Fruit fly (Drosophila melanogaster): ENCODE measurements around the gene CG8360.

The CG8360 gene

dm6 chr2L:8229628-8230027, 16.9 kb downstream of the CG8360 start (continued):
- TF ChIP-seq crol (GFP tag; IDR thresholded peaks at IDR 0.05), result no peak
- TF ChIP-seq Oli (tag; optimal IDR thresholded peaks at IDR 0.05), result peak; percentile 31
- no peak for TF ChIP-seq mirr (GFP tag; optimal IDR thresholded peaks at IDR 0.05)
- TF ChIP-seq CG18476 (GFP tag; optimal IDR thresholded peaks at IDR 0.05), result no peak
- no peak for TF ChIP-seq CG3407 (GFP tag; optimal IDR thresholded peaks at IDR 0.05)
- TF ChIP-seq Atf3 (GFP tag; optimal IDR thresholded peaks at IDR 0.05), result no peak
- no peak for TF ChIP-seq sc (optimal IDR thresholded peaks at IDR 0.05)
- TF ChIP-seq sc (GFP tag; optimal IDR thresholded peaks at IDR 0.05), result no peak
- TF ChIP-seq BtbVII (GFP tag; optimal IDR thresholded peaks at IDR 0.05), result no peak
- TF ChIP-seq en (GFP tag; optimal IDR thresholded peaks at IDR 0.05), result no peak
- TF ChIP-seq dmrt11E (tag; optimal IDR thresholded peaks at IDR 0.05), result peak; percentile 47
- no peak for TF ChIP-seq Asciz (GFP tag; optimal IDR thresholded peaks at IDR 0.05)
- no peak for TF ChIP-seq CG10267 (tag; optimal IDR thresholded peaks at IDR 0.05)
- peak; percentile 45; the same call in 1 of the 2 replicates for TF ChIP-seq CG9932 (GFP tag; IDR thresholded peaks at IDR 0.05)
- peak; percentile 19; the same call in 1 of the 2 replicates for TF ChIP-seq Rx (GFP tag; IDR thresholded peaks at IDR 0.05)
- TF ChIP-seq schlank (tag; optimal IDR thresholded peaks at IDR 0.05), result no peak
- no peak for TF ChIP-seq CG5245 (GFP tag; optimal IDR thresholded peaks at IDR 0.05)
- TF ChIP-seq slbo (GFP tag; IDR thresholded peaks at IDR 0.05), result peak; percentile 68
- no peak for TF ChIP-seq grn (GFP tag; optimal IDR thresholded peaks at IDR 0.05)
- no peak for TF ChIP-seq CG9817 (tag; optimal IDR thresholded peaks at IDR 0.05)
- TF ChIP-seq CG14710 (tag; optimal IDR thresholded peaks at IDR 0.05), result no peak

- TF ChIP-seq CG33213 (GFP tag; optimal IDR thresholded peaks at IDR 0.05) (no peak), cas (GFP tag; IDR thresholded peaks at IDR 0.05) (no peak), Blimp-1 (GFP tag; optimal IDR thresholded peaks at IDR 0.05) (peak; percentile 7), Meics (GFP tag; optimal IDR thresholded peaks at IDR 0.05) (no peak), Gug (GFP tag; IDR thresholded peaks at IDR 0.05) (no peak), bcd (GFP tag; optimal IDR thresholded peaks at IDR 0.05) (no peak), gem (tag; optimal IDR thresholded peaks at IDR 0.05) (peak; percentile 15), ftz-f1 (GFP tag; optimal IDR thresholded peaks at IDR 0.05) (no peak), rib (GFP tag; IDR thresholded peaks at IDR 0.05) (no peak), HmgD (GFP tag; optimal IDR thresholded peaks at IDR 0.05) (no peak), CG32767 (GFP tag; IDR thresholded peaks at IDR 0.05) (no peak), phol (tag; optimal IDR thresholded peaks at IDR 0.05) (peak; percentile 4), CG8281 (tag; optimal IDR thresholded peaks at IDR 0.05) (no peak), CG7786 (GFP tag; optimal IDR thresholded peaks at IDR 0.05) (no peak)
Observed at dm6 chr2L:8230255-8230654, 17.5 kb downstream of the CG8360 start.

- TF ChIP-seq HmgD (GFP tag; optimal IDR thresholded peaks at IDR 0.05) (no peak), Lpt (GFP tag; optimal IDR thresholded peaks at IDR 0.05) (no peak), CG12299 (tag; optimal IDR thresholded peaks at IDR 0.05) (no peak), CG10267 (tag; optimal IDR thresholded peaks at IDR 0.05) (peak; percentile 6), crc (GFP tag; optimal IDR thresholded peaks at IDR 0.05) (no peak), prd (optimal IDR thresholded peaks at IDR 0.05) (no peak), prd (GFP tag; IDR thresholded peaks at IDR 0.05) (peak; percentile 52; the same call in 1 of the 3 replicates), CG16863 (GFP tag; optimal IDR thresholded peaks at IDR 0.05) (no peak), CG11504 (tag; optimal IDR thresholded peaks at IDR 0.05) (peak; percentile 16), CG34422 (GFP tag; IDR thresholded peaks at IDR 0.05) (no peak), CG15514 (GFP tag; optimal IDR thresholded peaks at IDR 0.05) (no peak), Ada2b (GFP tag; IDR thresholded peaks at IDR 0.05) (0 out of 2 replicates have a peak, but pooled peaks have one; percentile 24), CG12391 (tag; optimal IDR thresholded peaks at IDR 0.05) (peak; percentile 8), bsh (GFP tag; optimal IDR thresholded peaks at IDR 0.05) (peak; percentile 39 to 91), gt (GFP tag; IDR thresholded peaks at IDR 0.05) (no peak), chif (GFP tag; optimal IDR thresholded peaks at IDR 0.05) (peak in 1 of 2 experiments; percentile 6), nom (GFP tag; optimal IDR thresholded peaks at IDR 0.05) (peak; percentile 90), sna (GFP tag; IDR thresholded peaks at IDR 0.05; ENCODE audit: partially characterized antibody) (no peak)
Observed at dm6 chr2L:8232389-8232788, 19.6 kb downstream of the CG8360 start.
